Fruit fly (Drosophila melanogaster) whole organism, prepupa: Measurements from ENCODE around the gene Rim.

Experiments
- CG11294 ChIP-seq: fragments of 200-800 bp; sonication (Bioruptor generic); IDR thresholded peaks from 2 replicates; pipeline ENCODE4 v1.3.6; 2022; ENCODE audit warnings: missing biosample characterization, missing genetic modification characterization
- CG15336 ChIP-seq: fragments of 200-800 bp; sonication (Bioruptor generic); IDR thresholded peaks from 2 replicates; pipeline ENCODE4 v1.3.6; 2022; ENCODE audit warnings: missing biosample characterization, missing genetic modification characterization
- CG1621 ChIP-seq: fragments of 200-800 bp; sonication (Bioruptor generic); optimal IDR thresholded peaks from 3 replicates; lab custom pipeline; 2018; ENCODE audit warnings: missing biosample characterization, mild to moderate bottlenecking, missing genetic modification characterization
- CG32006 ChIP-seq: fragments of 200-800 bp; sonication (Bioruptor generic); optimal IDR thresholded peaks from 3 replicates; lab custom pipeline; 2017; ENCODE audit warnings: missing biosample characterization, mild to moderate bottlenecking, missing genetic modification characterization
- CG34406 ChIP-seq: fragments of 200-800 bp; sonication (Bioruptor generic); optimal IDR thresholded peaks from 3 replicates; lab custom pipeline; 2016; ENCODE audit warnings: missing biosample characterization, missing genetic modification characterization
- CG6163 ChIP-seq: fragments of 200-800 bp; sonication (Bioruptor generic); IDR thresholded peaks from 3 replicates; pipeline ENCODE4 v1.3.6; 2022; ENCODE audit warnings: missing biosample characterization, missing genetic modification characterization
- Eip75B ChIP-seq: fragments of 200-800 bp; sonication (Bioruptor generic); optimal IDR thresholded peaks from 3 replicates; lab custom pipeline; 2016; ENCODE audit warnings: missing biosample characterization, missing genetic modification characterization
- Ets21C ChIP-seq: fragments of 200-800 bp; sonication (Bioruptor generic); optimal IDR thresholded peaks from 3 replicates; lab custom pipeline; 2016; ENCODE audit warnings: missing biosample characterization, missing genetic modification characterization
- Gug ChIP-seq: fragments of 200-800 bp; sonication (Bioruptor generic); IDR thresholded peaks from 2 replicates; pipeline ENCODE4 v1.3.6; 2022; ENCODE audit warnings: missing biosample characterization, missing genetic modification characterization
- Smox ChIP-seq: fragments of 200-800 bp; sonication (Bioruptor generic); optimal IDR thresholded peaks from 3 replicates; lab custom pipeline; 2016; ENCODE audit warnings: missing biosample characterization, missing genetic modification characterization
- cyc ChIP-seq: fragments of 200-800 bp; sonication (Bioruptor generic); optimal IDR thresholded peaks from 3 replicates; lab custom pipeline; 2016; ENCODE audit warnings: missing biosample characterization, missing genetic modification characterization
- dsx ChIP-seq: fragments of 200-800 bp; optimal IDR thresholded peaks from 3 replicates; lab custom pipeline; 2019; ENCODE audit warnings: missing biosample characterization, mild to moderate bottlenecking, missing genetic modification characterization, moderate library complexity; ENCODE audit not compliant: poor library complexity, severe bottlenecking
- ss ChIP-seq, 2 experiments: fragments of 200-800 bp; sonication (Bioruptor generic); optimal IDR thresholded peaks; 2 replicates in 1 of 2; 3 replicates in 1 of 2; lab custom pipeline; 2017 to 2018; ENCODE audit warnings: mild to moderate bottlenecking in 2 of 2, missing biosample characterization in 2 of 2, missing genetic modification characterization in 2 of 2, moderate library complexity in 1 of 2

DNA sequence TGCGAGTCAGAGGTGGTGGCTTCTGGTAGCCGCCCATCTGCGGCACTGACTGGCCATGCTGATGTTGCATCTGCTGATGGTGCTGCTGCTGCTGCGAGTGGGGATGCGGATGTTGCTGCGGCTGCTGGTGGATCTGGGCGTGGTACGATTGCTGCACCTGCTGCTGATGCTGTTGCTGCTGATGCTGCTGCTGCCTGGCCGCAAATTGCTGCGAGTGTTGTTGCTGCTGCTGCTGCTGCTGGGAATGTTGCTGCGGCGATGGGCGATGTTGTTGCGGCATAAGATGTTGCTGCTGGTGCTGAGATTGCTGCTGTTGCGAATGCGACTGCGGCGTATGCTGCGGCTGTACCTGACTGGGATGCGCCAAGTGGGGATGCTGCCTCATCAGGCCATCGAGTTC is 11.2 kb downstream of the Rim start:
- TF ChIP-seq dsx (GFP tag; lab: Kevin White, UChicago) (no peak), CG1621 (tag; lab: Kevin White, UChicago) (no peak), Gug (GFP tag; lab: Robert Waterston, UW) (no peak), cyc (GFP tag; lab: Kevin White, UChicago) (no peak), ss (GFP tag; optimal IDR thresholded peaks at IDR 0.05; lab: Kevin White, UChicago) (no peak), Smox (GFP tag; lab: Kevin White, UChicago) (no peak), CG11294 (no peak), CG32006 (GFP tag; lab: Kevin White, UChicago) (no peak), Ets21C (no peak), CG6163 (GFP tag; lab: Robert Waterston, UW) (no peak), CG15336 (GFP tag; lab: Robert Waterston, UW) (no peak), Eip75B (GFP tag; lab: Kevin White, UChicago) (no peak), CG34406 (GFP tag; lab: Kevin White, UChicago) (no peak)
